Fruit fly (Drosophila melanogaster) whole organism, pupa: ENCODE data around the gene CG33552.
A peak's percentile ranks its signal among the peaks of the same experiment; 100 is the strongest.

Experiments
- CG10348 ChIP-seq: fragments of 200-800 bp; sonication (Bioruptor generic); IDR thresholded peaks from 2 replicates; pipeline ENCODE4 v1.3.6; 2022; ENCODE audit warnings: missing biosample characterization, missing genetic modification characterization
- CG12605 ChIP-seq: fragments of 200-800 bp; sonication (Bioruptor generic); IDR thresholded peaks from 2 replicates; pipeline ENCODE4 v1.3.6; 2022; ENCODE audit warnings: missing biosample characterization, missing genetic modification characterization
- CG13204 ChIP-seq: fragments of 200-800 bp; sonication (Bioruptor generic); optimal IDR thresholded peaks from 2 replicates; lab custom pipeline; 2018; ENCODE audit warnings: missing biosample characterization, mild to moderate bottlenecking, missing genetic modification characterization, moderate library complexity
- CG14655 ChIP-seq: fragments of 200-800 bp; sonication (Bioruptor generic); optimal IDR thresholded peaks from 3 replicates; lab custom pipeline; 2017; ENCODE audit warnings: mild to moderate bottlenecking, missing biosample characterization, missing genetic modification reagents, missing genetic modification characterization
- CG15710 ChIP-seq: fragments of 200-800 bp; sonication (Bioruptor generic); optimal IDR thresholded peaks from 2 replicates; lab custom pipeline; 2018; ENCODE audit warnings: missing biosample characterization, mild to moderate bottlenecking, missing genetic modification characterization, moderate library complexity
- CG17806 ChIP-seq: fragments of 200-800 bp; sonication (Bioruptor generic); optimal IDR thresholded peaks from 2 replicates; lab custom pipeline; 2018; ENCODE audit warnings: missing biosample characterization, mild to moderate bottlenecking, missing genetic modification characterization, moderate library complexity
- CG32121 ChIP-seq: fragments of 200-800 bp; sonication (Bioruptor generic); IDR thresholded peaks from 2 replicates; pipeline ENCODE4 v1.3.6; 2022; ENCODE audit warnings: missing biosample characterization, missing genetic modification characterization
- CG34367 ChIP-seq: fragments of 200-800 bp; sonication (Bioruptor generic); optimal IDR thresholded peaks from 2 replicates; lab custom pipeline; 2018; ENCODE audit warnings: missing biosample characterization, mild to moderate bottlenecking, missing genetic modification characterization
- CG4496 ChIP-seq: fragments of 200-800 bp; sonication (Bioruptor generic); IDR thresholded peaks from 3 replicates; pipeline ENCODE4 v1.3.6; 2022; ENCODE audit warnings: missing biosample characterization, missing genetic modification characterization
- CG8159 ChIP-seq: fragments of 200-800 bp; sonication (Bioruptor generic); optimal IDR thresholded peaks from 3 replicates; lab custom pipeline; 2018; ENCODE audit warnings: missing biosample characterization, mild to moderate bottlenecking, missing genetic modification characterization, moderate library complexity
- CG8301 ChIP-seq: fragments of 200-800 bp; sonication (Bioruptor generic); optimal IDR thresholded peaks from 2 replicates; lab custom pipeline; 2018; ENCODE audit warnings: missing biosample characterization, mild to moderate bottlenecking, missing genetic modification characterization
- CG9948 ChIP-seq: fragments of 200-800 bp; sonication (Bioruptor generic); optimal IDR thresholded peaks from 2 replicates; lab custom pipeline; 2018; ENCODE audit warnings: missing biosample characterization, mild to moderate bottlenecking, missing genetic modification characterization, moderate library complexity
- D1 ChIP-seq: fragments of 200-800 bp; sonication (Bioruptor generic); optimal IDR thresholded peaks from 2 replicates; lab custom pipeline; 2018; ENCODE audit warnings: missing biosample characterization, mild to moderate bottlenecking, missing genetic modification characterization, moderate library complexity
- EcR ChIP-seq: fragments of 200-800 bp; sonication (Bioruptor generic); optimal IDR thresholded peaks from 3 replicates; lab custom pipeline; 2019; ENCODE audit warnings: missing biosample characterization, missing genetic modification characterization, mild to moderate bottlenecking, moderate library complexity, missing genetic modification reagents
- Ets98B ChIP-seq: fragments of 200-800 bp; sonication (Bioruptor generic); IDR thresholded peaks from 2 replicates; pipeline ENCODE4 v1.3.6; 2022; ENCODE audit warnings: missing biosample characterization, missing genetic modification characterization
- Pif1A ChIP-seq: fragments of 200-800 bp; sonication (Bioruptor generic); optimal IDR thresholded peaks from 3 replicates; lab custom pipeline; 2016; ENCODE audit warnings: missing biosample characterization, missing genetic modification characterization
- Pif1B ChIP-seq: fragments of 200-800 bp; sonication (Bioruptor generic); optimal IDR thresholded peaks from 3 replicates; lab custom pipeline; 2016; ENCODE audit warnings: missing biosample characterization, missing genetic modification characterization
- Snoo ChIP-seq: fragments of 200-800 bp; sonication (Bioruptor generic); optimal IDR thresholded peaks from 3 replicates; lab custom pipeline; 2017; ENCODE audit warnings: missing biosample characterization, mild to moderate bottlenecking, missing genetic modification characterization, inconsistent platforms
- fd96Ca ChIP-seq: fragments of 200-800 bp; sonication (Bioruptor generic); IDR thresholded peaks from 3 replicates; pipeline ENCODE4 v1.3.6; 2022; ENCODE audit warnings: missing biosample characterization, missing genetic modification characterization
- gl ChIP-seq: fragments of 200-800 bp; sonication (Bioruptor generic); optimal IDR thresholded peaks from 2 replicates; lab custom pipeline; 2018; ENCODE audit warnings: missing biosample characterization, mild to moderate bottlenecking, missing genetic modification characterization
- rn ChIP-seq: fragments of 200-800 bp; sonication (Bioruptor generic); IDR thresholded peaks from 2 replicates; pipeline ENCODE4 v1.3.6; 2022; ENCODE audit warnings: missing biosample characterization, missing genetic modification characterization

CG33552 gene

dm6 chr2L:16682203-16682602, at the start of gene CG33552:
Gene CG33552, plus strand, starts transcription at chr2L:16682503.
- no peak for TF ChIP-seq EcR (GFP tag; lab: Kevin White, UChicago)
- TF ChIP-seq CG8159 (tag; lab: Kevin White, UChicago) = no peak
- TF ChIP-seq gl = no peak
- TF ChIP-seq CG14655 = no peak
- no peak for TF ChIP-seq CG4496 (GFP tag; lab: Robert Waterston, UW)
- TF ChIP-seq CG12605 (GFP tag; lab: Robert Waterston, UW) = no peak
- TF ChIP-seq CG15710 (tag; lab: Kevin White, UChicago) = no peak
- no peak for TF ChIP-seq CG32121 (GFP tag; lab: Robert Waterston, UW)
- TF ChIP-seq CG10348 (GFP tag; lab: Robert Waterston, UW) = no peak
- no peak for TF ChIP-seq Ets98B (GFP tag; lab: Robert Waterston, UW)
- TF ChIP-seq CG17806 (tag; lab: Kevin White, UChicago) = no peak

dm6 chr2L:16637335-16637734, 45.0 kb upstream of the CG33552 start:
- TF ChIP-seq EcR (GFP tag; lab: Kevin White, UChicago) (no peak), gl (peak; percentile 26), CG4496 (GFP tag; lab: Robert Waterston, UW) (0 out of 3 replicates have a peak, but pooled peaks have one; percentile 16), fd96Ca (GFP tag; lab: Robert Waterston, UW) (0 out of 3 replicates have a peak, but pooled peaks have one; percentile 9), CG10348 (GFP tag; lab: Robert Waterston, UW) (no peak), CG8301 (no peak)

- TF ChIP-seq Pif1B (GFP tag; lab: Kevin White, UChicago) (no peak), CG4496 (GFP tag; lab: Robert Waterston, UW) (no peak), fd96Ca (GFP tag; lab: Robert Waterston, UW) (no peak), Snoo (no peak), CG10348 (GFP tag; lab: Robert Waterston, UW) (no peak), CG34367 (tag; lab: Kevin White, UChicago) (no peak), gl (no peak), CG8301 (no peak), CG8159 (tag; lab: Kevin White, UChicago) (no peak), CG13204 (GFP tag; lab: Kevin White, UChicago) (no peak), rn (GFP tag; lab: Robert Waterston, UW) (no peak), Ets98B (GFP tag; lab: Robert Waterston, UW) (no peak), CG17806 (tag; lab: Kevin White, UChicago) (no peak), CG32121 (GFP tag; lab: Robert Waterston, UW) (no peak), CG12605 (GFP tag; lab: Robert Waterston, UW) (no peak), CG14655 (no peak), D1 (tag; lab: Kevin White, UChicago) (no peak), Pif1A (no peak), EcR (GFP tag; lab: Kevin White, UChicago) (no peak)
These were observed 44.0 kb upstream of the CG33552 start for dm6 chr2L:16638349-16638748.

- TF ChIP-seq CG4496 (GFP tag; lab: Robert Waterston, UW) (peak; percentile 30; the same call in 1 of the 3 replicates), CG12605 (GFP tag; lab: Robert Waterston, UW) (0 out of 2 replicates have a peak, but pooled peaks have one; percentile 35), Snoo (no peak), CG10348 (GFP tag; lab: Robert Waterston, UW) (no peak), Pif1A (no peak), CG32121 (GFP tag; lab: Robert Waterston, UW) (no peak), CG13204 (GFP tag; lab: Kevin White, UChicago) (no peak)
These were observed 41.5 kb upstream of the CG33552 start for dm6 chr2L:16640846-16641245.

- no peak for TF ChIP-seq CG15710 (tag; lab: Kevin White, UChicago)
- TF ChIP-seq CG13204 (GFP tag; lab: Kevin White, UChicago) = no peak
- no peak for TF ChIP-seq fd96Ca (GFP tag; lab: Robert Waterston, UW)
- TF ChIP-seq Ets98B (GFP tag; lab: Robert Waterston, UW) = no peak
- TF ChIP-seq CG8301 = no peak
- TF ChIP-seq CG4496 (GFP tag; lab: Robert Waterston, UW) = no peak
- TF ChIP-seq, all 21 proteins: peak for 0
These were observed 38.9 kb upstream of the CG33552 start for dm6 chr2L:16643445-16643844.

- TF ChIP-seq CG17806 (tag; lab: Kevin White, UChicago) = peak; percentile 57
- TF ChIP-seq D1 (tag; lab: Kevin White, UChicago) = peak; percentile 9
- 0 out of 2 replicates have a peak, but pooled peaks have one; percentile 27 for TF ChIP-seq CG12605 (GFP tag; lab: Robert Waterston, UW)
- peak; percentile 61 for TF ChIP-seq CG14655
- no peak for TF ChIP-seq gl
- no peak for TF ChIP-seq fd96Ca (GFP tag; lab: Robert Waterston, UW)
- TF ChIP-seq CG32121 (GFP tag; lab: Robert Waterston, UW) = peak; percentile 24; the same call in 1 of the 2 replicates
- peak; percentile 18 for TF ChIP-seq Snoo
- TF ChIP-seq rn (GFP tag; lab: Robert Waterston, UW) = no peak
- TF ChIP-seq CG8159 (tag; lab: Kevin White, UChicago) = peak; percentile 71
- TF ChIP-seq Pif1B (GFP tag; lab: Kevin White, UChicago) = peak; percentile 31
- TF ChIP-seq CG10348 (GFP tag; lab: Robert Waterston, UW) = no peak
- peak; percentile 31 for TF ChIP-seq Pif1A
- TF ChIP-seq CG15710 (tag; lab: Kevin White, UChicago) = peak; percentile 63
- TF ChIP-seq CG8301 = peak; percentile 56
- no peak for TF ChIP-seq EcR (GFP tag; lab: Kevin White, UChicago)
- peak; percentile 73 for TF ChIP-seq Ets98B (GFP tag; lab: Robert Waterston, UW)
- no peak for TF ChIP-seq CG13204 (GFP tag; lab: Kevin White, UChicago)
- TF ChIP-seq CG9948 (tag; lab: Kevin White, UChicago) = peak; percentile 49
- peak; percentile 82 for TF ChIP-seq CG4496 (GFP tag; lab: Robert Waterston, UW)
- peak; percentile 49 for TF ChIP-seq CG34367 (tag; lab: Kevin White, UChicago)
- TF ChIP-seq, all 21 proteins: peak for 15
These were observed 38.3 kb upstream of the CG33552 start for dm6 chr2L:16643961-16644360.
